Worm (Caenorhabditis elegans) whole organism, late embryonic: Measurements from ENCODE around the gene nsy-1.
A peak's percentile ranks its signal among the peaks of the same experiment; 100 is the strongest.

Source experiments
- F13H6.1 ChIP-seq: sonication (generic microtip); optimal IDR thresholded peaks from 2 replicates; lab custom pipeline; 2016; ENCODE audit warnings: missing genetic modification characterization, missing compliant biosample characterization
- K09A11.1 ChIP-seq: sonication (generic microtip); optimal IDR thresholded peaks from 2 replicates; lab custom pipeline; 2017; ENCODE audit warnings: antibody characterized with exemption, mild to moderate bottlenecking, missing genetic modification characterization, missing compliant biosample characterization; ENCODE audit not compliant: insufficient read depth
- T23F11.4 ChIP-seq: fragments of 200-800 bp; sonication (Bioruptor generic); optimal IDR thresholded peaks from 2 replicates; lab custom pipeline; 2018; ENCODE audit warnings: mild to moderate bottlenecking, missing genetic modification characterization, missing compliant biosample characterization
- ahr-1 ChIP-seq: sonication (generic microtip); optimal IDR thresholded peaks from 2 replicates; lab custom pipeline; 2016; ENCODE audit warnings: missing genetic modification characterization, missing compliant biosample characterization
- ama-1 ChIP-seq: fragments of 150-350 bp; optimal IDR thresholded peaks from 2 replicates; lab custom pipeline; 2014
- ceh-14 ChIP-seq: sonication (generic microtip); optimal IDR thresholded peaks from 2 replicates; lab custom pipeline; 2016; ENCODE audit warnings: missing genotype, missing genetic modification characterization, missing compliant biosample characterization
- ceh-18 ChIP-seq: sonication (generic microtip); optimal IDR thresholded peaks from 2 replicates; lab custom pipeline; 2016; ENCODE audit warnings: missing genetic modification characterization, missing compliant biosample characterization
- ceh-2 ChIP-seq: sonication (generic microtip); optimal IDR thresholded peaks from 2 replicates; lab custom pipeline; 2016; ENCODE audit warnings: missing genotype, missing genetic modification characterization, missing compliant biosample characterization
- ceh-22 ChIP-seq: sonication (generic microtip); optimal IDR thresholded peaks from 2 replicates; lab custom pipeline; 2017; ENCODE audit warnings: missing biosample characterization, missing genetic modification characterization
- ceh-24 ChIP-seq: sonication (generic microtip); optimal IDR thresholded peaks from 2 replicates; lab custom pipeline; 2016; ENCODE audit warnings: mild to moderate bottlenecking, missing genetic modification characterization, missing compliant biosample characterization
- ceh-34 ChIP-seq: sonication (generic microtip); optimal IDR thresholded peaks from 2 replicates; lab custom pipeline; 2016; ENCODE audit warnings: mild to moderate bottlenecking, missing genetic modification characterization, missing compliant biosample characterization
- ceh-48 ChIP-seq: sonication (generic microtip); optimal IDR thresholded peaks from 2 replicates; lab custom pipeline; 2016; ENCODE audit warnings: missing genetic modification characterization, inconsistent platforms, missing compliant biosample characterization
- ceh-6 ChIP-seq: fragments of 200-800 bp; sonication (Bioruptor generic); optimal IDR thresholded peaks from 2 replicates; lab custom pipeline; 2018; ENCODE audit warnings: mild to moderate bottlenecking, missing genetic modification characterization, missing compliant biosample characterization
- ceh-9 ChIP-seq: sonication (generic microtip); optimal IDR thresholded peaks from 2 replicates; lab custom pipeline; 2016; ENCODE audit warnings: mild to moderate bottlenecking, missing genetic modification characterization, inconsistent platforms, missing compliant biosample characterization
- dmd-4 ChIP-seq: sonication (generic microtip); optimal IDR thresholded peaks from 2 replicates; lab custom pipeline; 2016; ENCODE audit warnings: borderline replicate concordance, missing genetic modification characterization, missing compliant biosample characterization
- dve-1 ChIP-seq: sonication (generic microtip); optimal IDR thresholded peaks from 2 replicates; lab custom pipeline; 2017; ENCODE audit warnings: antibody characterized with exemption, mild to moderate bottlenecking, missing genetic modification characterization, missing compliant biosample characterization
- elt-2 ChIP-seq: sonication (generic microtip); optimal IDR thresholded peaks from 2 replicates; lab custom pipeline; 2016; ENCODE audit warnings: missing genetic modification reagents, missing genetic modification characterization, missing compliant biosample characterization
- ets-4 ChIP-seq: sonication (generic microtip); optimal IDR thresholded peaks from 2 replicates; lab custom pipeline; 2016; ENCODE audit warnings: missing genetic modification characterization, missing compliant biosample characterization
- fax-1 ChIP-seq: sonication (generic microtip); optimal IDR thresholded peaks from 2 replicates; lab custom pipeline; 2016; ENCODE audit warnings: missing genotype, missing genetic modification characterization, missing compliant biosample characterization
- fkh-6 ChIP-seq: sonication (generic microtip); optimal IDR thresholded peaks from 2 replicates; lab custom pipeline; 2016; ENCODE audit warnings: missing genetic modification characterization, missing compliant biosample characterization
- gmeb-2 ChIP-seq: sonication (generic microtip); optimal IDR thresholded peaks from 2 replicates; lab custom pipeline; 2016; ENCODE audit warnings: missing genetic modification characterization, inconsistent platforms, missing compliant biosample characterization
- hlh-30 ChIP-seq: sonication (generic microtip); optimal IDR thresholded peaks from 2 replicates; lab custom pipeline; 2017; ENCODE audit warnings: antibody characterized with exemption, missing genetic modification characterization, missing compliant biosample characterization; ENCODE audit not compliant: insufficient read depth
- hlh-8 ChIP-seq: sonication (generic microtip); optimal IDR thresholded peaks from 2 replicates; lab custom pipeline; 2016; ENCODE audit warnings: missing genotype, missing genetic modification characterization, missing compliant biosample characterization
- lin-11 ChIP-seq: fragments of 200-800 bp; sonication (Bioruptor generic); optimal IDR thresholded peaks from 2 replicates; lab custom pipeline; 2018; ENCODE audit warnings: mild to moderate bottlenecking, missing genetic modification characterization, missing compliant biosample characterization
- madf-2 ChIP-seq: sonication (generic microtip); optimal IDR thresholded peaks from 2 replicates; lab custom pipeline; 2017; ENCODE audit warnings: missing genetic modification characterization, missing compliant biosample characterization
- nhr-232 ChIP-seq: sonication (generic microtip); optimal IDR thresholded peaks from 2 replicates; lab custom pipeline; 2016; ENCODE audit warnings: missing genetic modification characterization, missing compliant biosample characterization
- npax-4 ChIP-seq: sonication (generic microtip); optimal IDR thresholded peaks from 2 replicates; lab custom pipeline; 2016; ENCODE audit warnings: missing genetic modification characterization, missing compliant biosample characterization
- odd-2 ChIP-seq: sonication (generic microtip); optimal IDR thresholded peaks from 2 replicates; lab custom pipeline; 2017; ENCODE audit warnings: antibody characterized with exemption, mild to moderate bottlenecking, missing genetic modification characterization, missing compliant biosample characterization
- pag-3 ChIP-seq: sonication (generic microtip); optimal IDR thresholded peaks from 2 replicates; lab custom pipeline; 2016; ENCODE audit warnings: missing compliant biosample characterization, missing genetic modification characterization, borderline replicate concordance
- pax-1 ChIP-seq: fragments of 150-350 bp; optimal IDR thresholded peaks from 2 replicates; lab custom pipeline; 2014; ENCODE audit warnings: missing biosample characterization, missing genetic modification characterization
- pha-2 ChIP-seq: sonication (generic microtip); optimal IDR thresholded peaks from 2 replicates; lab custom pipeline; 2017; ENCODE audit warnings: mild to moderate bottlenecking, missing genetic modification characterization, missing compliant biosample characterization
- pha-4 ChIP-seq: fragments of 150-350 bp; optimal IDR thresholded peaks from 2 replicates; lab custom pipeline; 2018; ENCODE audit warnings: missing biosample characterization, missing genetic modification reagents, missing genetic modification characterization
- pqm-1 ChIP-seq: sonication (generic microtip); optimal IDR thresholded peaks from 2 replicates; lab custom pipeline; 2016; ENCODE audit warnings: missing genetic modification characterization, missing compliant biosample characterization
- sox-2 ChIP-seq: fragments of 200-800 bp; sonication (Bioruptor generic); IDR thresholded peaks from 2 replicates; pipeline ENCODE4 v1.3.6; 2022; ENCODE audit warnings: missing genetic modification reagents, missing genetic modification characterization, missing compliant biosample characterization
- sox-4 ChIP-seq: sonication (generic microtip); optimal IDR thresholded peaks from 2 replicates; lab custom pipeline; 2017; ENCODE audit warnings: mild to moderate bottlenecking, missing genetic modification characterization, inconsistent platforms, missing compliant biosample characterization
- syd-9 ChIP-seq: sonication (generic microtip); optimal IDR thresholded peaks from 2 replicates; lab custom pipeline; 2016; ENCODE audit warnings: mild to moderate bottlenecking, missing genetic modification characterization, moderate library complexity, missing compliant biosample characterization
- tbx-2 ChIP-seq: sonication (generic microtip); optimal IDR thresholded peaks from 2 replicates; lab custom pipeline; 2016; ENCODE audit warnings: missing genetic modification characterization, missing compliant biosample characterization
- tbx-7 ChIP-seq: sonication (generic microtip); optimal IDR thresholded peaks from 2 replicates; lab custom pipeline; 2016; ENCODE audit warnings: missing genotype, missing genetic modification characterization, missing compliant biosample characterization
- ttx-3 ChIP-seq: sonication (generic microtip); optimal IDR thresholded peaks from 2 replicates; lab custom pipeline; 2016; ENCODE audit warnings: missing genetic modification reagents, missing genetic modification characterization, missing compliant biosample characterization
- unc-3 ChIP-seq, 2 experiments: fragments of 200-800 bp in 1 of 2; sonication (Bioruptor generic) in 1 of 2; sonication (generic microtip) in 1 of 2; conservative IDR thresholded peaks in 1 of 2; optimal IDR thresholded peaks in 1 of 2; 2 replicates each; pipeline versions ENCODE4 v1.3.6 to Lab custom; 2016 to 2022; ENCODE audit warnings: missing compliant biosample characterization in 2 of 2, missing genetic modification characterization in 2 of 2, missing genetic modification reagents in 1 of 2
- unc-55 ChIP-seq: sonication (generic microtip); optimal IDR thresholded peaks from 2 replicates; lab custom pipeline; 2017; ENCODE audit warnings: missing biosample characterization, missing genetic modification reagents, missing genetic modification characterization
- zip-5 ChIP-seq: sonication (generic microtip); optimal IDR thresholded peaks from 2 replicates; lab custom pipeline; 2016; ENCODE audit warnings: missing genetic modification characterization, missing compliant biosample characterization
- ztf-16 ChIP-seq: sonication (generic microtip); optimal IDR thresholded peaks from 2 replicates; lab custom pipeline; 2017; ENCODE audit warnings: missing genetic modification characterization, missing compliant biosample characterization

Gene nsy-1

ce11 chrII:5032669-5033068, 10.1 kb downstream of the nsy-1 start (continued):
- TF ChIP-seq lin-11 (tag; lab: Kevin White, UChicago) (peak; percentile 75), K09A11.1 (peak; percentile 78), dmd-4 (peak; percentile 55), pqm-1 (peak; percentile 73), odd-2 (peak; percentile 54), dve-1 (peak; percentile 83), fkh-6 (tag; lab: Kevin White, UChicago) (peak; percentile 84), ahr-1 (peak; percentile 76), zip-5 (peak; percentile 73), ttx-3 (tag; lab: Kevin White, UChicago) (peak; percentile 81), ceh-34 (tag; lab: Kevin White, UChicago) (peak; percentile 91), ceh-14 (tag; lab: Kevin White, UChicago) (peak; percentile 77), pag-3 (peak; percentile 15), nhr-232 (peak; percentile 87), ceh-48 (peak; percentile 77), tbx-7 (tag; lab: Kevin White, UChicago) (peak; percentile 7), ceh-9 (tag; lab: Kevin White, UChicago) (peak; percentile 49), ztf-16 (tag; lab: Kevin White, UChicago) (peak; percentile 86), pax-1 (tag; lab: Kevin White, UChicago) (no peak), ets-4 (no peak), fax-1 (tag; lab: Kevin White, UChicago) (peak; percentile 82), ceh-6 (peak; percentile 90), hlh-8 (tag; lab: Kevin White, UChicago) (peak; percentile 79), hlh-30 (no peak), madf-2 (tag; lab: Kevin White, UChicago) (peak; percentile 81), ceh-2 (tag; lab: Kevin White, UChicago) (peak; percentile 86), npax-4 (tag; lab: Kevin White, UChicago) (peak; percentile 73)

- TF ChIP-seq lin-11 (tag; lab: Kevin White, UChicago) (no peak), sox-4 (tag; lab: Kevin White, UChicago) (no peak), npax-4 (tag; lab: Kevin White, UChicago) (no peak), ceh-22 (tag; lab: Kevin White, UChicago) (no peak), gmeb-2 (no peak), ceh-18 (tag; lab: Kevin White, UChicago) (no peak), T23F11.4 (no peak), nhr-232 (no peak), pag-3 (no peak), sox-2 (GFP tag; lab: Robert Waterston, UW) (no peak), ceh-14 (tag; lab: Kevin White, UChicago) (no peak), pha-4 (tag; lab: Kevin White, UChicago) (no peak)
Observed at ce11 chrII:5033935-5034334, 11.4 kb downstream of the nsy-1 start, which contains the start of gene F33G12.3. Gene F33G12.3, minus strand, starts transcription at chrII:5034035.

DNA sequence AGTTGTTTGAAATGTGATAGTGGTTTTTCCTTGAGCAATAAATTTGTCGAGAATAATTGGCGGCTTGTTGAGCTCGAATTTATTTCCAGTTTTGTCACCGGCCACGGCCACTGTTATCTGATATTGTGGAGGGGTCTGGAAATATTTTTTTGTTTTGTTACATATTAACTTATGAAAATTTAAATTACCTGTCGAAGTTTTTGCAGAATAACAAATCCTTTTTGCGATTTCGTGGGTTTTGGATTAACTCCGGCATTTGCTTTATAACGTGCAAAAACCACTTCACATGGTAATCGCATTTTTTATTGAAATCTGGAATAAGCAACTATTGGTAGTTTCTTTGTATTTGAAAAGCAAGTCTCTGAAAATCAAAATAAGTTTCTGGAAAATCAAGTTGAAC, 13.6 kb downstream of the nsy-1 start, which contains the start of gene lrr-1:
Gene lrr-1 (minus strand): TSS at position 312 of the 400 bp plus-strand sequence.
- TF ChIP-seq nhr-232, result no peak
- no peak for TF ChIP-seq syd-9
- no peak for TF ChIP-seq dmd-4
- no peak for TF ChIP-seq sox-4 (tag; lab: Kevin White, UChicago)
- TF ChIP-seq ceh-14 (tag; lab: Kevin White, UChicago), result no peak
- TF ChIP-seq fax-1 (tag; lab: Kevin White, UChicago), result no peak
- TF ChIP-seq ceh-24, result no peak
- no peak for TF ChIP-seq pha-2 (tag; lab: Kevin White, UChicago)
- TF ChIP-seq ama-1 (lab: Kevin White, UChicago), result no peak
- no peak for TF ChIP-seq sox-2 (GFP tag; lab: Robert Waterston, UW)
- no peak for TF ChIP-seq tbx-2 (tag; lab: Kevin White, UChicago)
- no peak for TF ChIP-seq elt-2
- TF ChIP-seq ceh-18 (tag; lab: Kevin White, UChicago), result no peak
- TF ChIP-seq F13H6.1 (tag; lab: Kevin White, UChicago), result no peak
- TF ChIP-seq unc-3 (GFP tag; conservative IDR thresholded peaks at IDR 0.05; lab: Robert Waterston, UW), result no peak
- TF ChIP-seq unc-3 (tag; optimal IDR thresholded peaks at IDR 0.05; lab: Kevin White, UChicago), result no peak
- TF ChIP-seq unc-55 (GFP tag; lab: Kevin White, UChicago), result no peak
